Worm (Caenorhabditis elegans) whole organism, L2 larva: ENCODE results near the gene dyrb-1.

Source experiments
- C34F6.9 ChIP-seq: fragments of 150-350 bp; optimal IDR thresholded peaks from 2 replicates; lab custom pipeline; 2014; ENCODE audit warnings: missing biosample characterization, missing genetic modification characterization
- F13H6.1 ChIP-seq: sonication (generic microtip); optimal IDR thresholded peaks from 2 replicates; lab custom pipeline; 2016; ENCODE audit warnings: missing genetic modification characterization, missing compliant biosample characterization
- R02D3.7 ChIP-seq: fragments of 150-350 bp; optimal IDR thresholded peaks from 2 replicates; lab custom pipeline; 2014; ENCODE audit warnings: missing biosample characterization, missing genetic modification characterization
- Y55F3AM.14 ChIP-seq: fragments of 200-800 bp; sonication (Bioruptor generic); optimal IDR thresholded peaks from 2 replicates; lab custom pipeline; 2018; ENCODE audit warnings: mild to moderate bottlenecking, missing genetic modification characterization, missing compliant biosample characterization
- ZK546.5 ChIP-seq: sonication (generic microtip); optimal IDR thresholded peaks from 2 replicates; lab custom pipeline; 2017; ENCODE audit warnings: missing biosample characterization, missing genetic modification characterization
- alr-1 ChIP-seq: fragments of 150-350 bp; optimal IDR thresholded peaks from 2 replicates; lab custom pipeline; 2014; ENCODE audit warnings: missing biosample characterization, missing genetic modification characterization
- ceh-16 ChIP-seq: fragments of 150-350 bp; optimal IDR thresholded peaks from 2 replicates; lab custom pipeline; 2014; ENCODE audit warnings: missing biosample characterization, missing genetic modification characterization
- crh-2 ChIP-seq: sonication (generic microtip); optimal IDR thresholded peaks from 2 replicates; lab custom pipeline; 2017; ENCODE audit warnings: missing biosample characterization, missing genetic modification characterization
- dmd-4 ChIP-seq: sonication (generic microtip); optimal IDR thresholded peaks from 2 replicates; lab custom pipeline; 2017; ENCODE audit warnings: missing biosample characterization, missing genetic modification characterization
- egl-27 ChIP-seq: sonication (generic microtip); optimal IDR thresholded peaks from 3 replicates; lab custom pipeline; 2017; ENCODE audit warnings: missing biosample characterization, missing genetic modification reagents, missing genetic modification characterization
- elt-1 ChIP-seq: fragments of 150-350 bp; optimal IDR thresholded peaks from 2 replicates; lab custom pipeline; 2014; ENCODE audit warnings: missing biosample characterization, missing genetic modification characterization
- elt-3 ChIP-seq: sonication (generic microtip); optimal IDR thresholded peaks from 2 replicates; lab custom pipeline; 2017; ENCODE audit warnings: missing biosample characterization, missing genetic modification characterization
- fos-1 ChIP-seq: fragments of 150-350 bp; optimal IDR thresholded peaks from 2 replicates; lab custom pipeline; 2014; ENCODE audit warnings: missing biosample characterization, missing genetic modification characterization
- lin-13 ChIP-seq: fragments of 150-350 bp; optimal IDR thresholded peaks from 2 replicates; lab custom pipeline; 2014; ENCODE audit warnings: missing biosample characterization, missing genetic modification reagents, missing genetic modification characterization
- lin-39 ChIP-seq: fragments of 150-350 bp; optimal IDR thresholded peaks from 2 replicates; lab custom pipeline; 2014; ENCODE audit warnings: missing biosample characterization, missing genetic modification reagents, missing genetic modification characterization
- lsy-2 ChIP-seq, 2 experiments: fragments of 150-350 bp in 1 of 2; sonication (generic microtip) in 1 of 2; optimal IDR thresholded peaks; 2 replicates each; lab custom pipeline; 2014 to 2017; ENCODE audit warnings: missing biosample characterization in 2 of 2, missing genetic modification characterization in 2 of 2
- mab-5 ChIP-seq: fragments of 150-350 bp; optimal IDR thresholded peaks from 2 replicates; lab custom pipeline; 2014; ENCODE audit warnings: missing biosample characterization, missing genetic modification characterization
- mdl-1 ChIP-seq, 2 experiments: fragments of 150-350 bp in 1 of 2; sonication (generic microtip) in 1 of 2; optimal IDR thresholded peaks; 2 replicates each; lab custom pipeline; 2017; ENCODE audit warnings: missing biosample characterization in 2 of 2, missing genetic modification characterization in 2 of 2
- nhr-10 ChIP-seq: sonication (generic microtip); optimal IDR thresholded peaks from 2 replicates; lab custom pipeline; 2017; ENCODE audit warnings: missing biosample characterization, missing genetic modification characterization
- nhr-11 ChIP-seq: fragments of 150-350 bp; optimal IDR thresholded peaks from 2 replicates; lab custom pipeline; 2014; ENCODE audit warnings: missing biosample characterization, missing genetic modification characterization
- nhr-12 ChIP-seq: fragments of 150-350 bp; optimal IDR thresholded peaks from 2 replicates; lab custom pipeline; 2014; ENCODE audit warnings: missing biosample characterization, missing genetic modification characterization
- nhr-129 ChIP-seq: fragments of 150-350 bp; optimal IDR thresholded peaks from 2 replicates; lab custom pipeline; 2014; ENCODE audit warnings: missing biosample characterization, missing genetic modification characterization
- nhr-23 ChIP-seq: fragments of 150-350 bp; optimal IDR thresholded peaks from 2 replicates; lab custom pipeline; 2014; ENCODE audit warnings: missing biosample characterization, missing genetic modification reagents, missing genetic modification characterization
- nhr-237 ChIP-seq: fragments of 150-350 bp; optimal IDR thresholded peaks from 2 replicates; lab custom pipeline; 2014; ENCODE audit warnings: missing biosample characterization, missing genetic modification characterization
- nhr-25 ChIP-seq: fragments of 150-350 bp; sonication (generic microtip); optimal IDR thresholded peaks from 3 replicates; lab custom pipeline; 2014; ENCODE audit warnings: missing biosample characterization, missing genetic modification characterization
- nhr-77 ChIP-seq: fragments of 150-350 bp; optimal IDR thresholded peaks from 2 replicates; lab custom pipeline; 2014; ENCODE audit warnings: missing biosample characterization, missing genetic modification characterization
- peb-1 ChIP-seq: fragments of 150-350 bp; optimal IDR thresholded peaks from 2 replicates; lab custom pipeline; 2014; ENCODE audit warnings: missing biosample characterization, missing genetic modification characterization
- skn-1 ChIP-seq: sonication (generic microtip); optimal IDR thresholded peaks from 2 replicates; lab custom pipeline; 2017; ENCODE audit warnings: missing biosample characterization, missing genetic modification characterization
- sma-3 ChIP-seq: sonication (generic microtip); optimal IDR thresholded peaks from 2 replicates; lab custom pipeline; 2016; ENCODE audit warnings: missing genetic modification reagents, missing genetic modification characterization, missing compliant biosample characterization
- sma-9 ChIP-seq, 2 experiments: fragments of 150-350 bp in 1 of 2; sonication (generic microtip) in 1 of 2; optimal IDR thresholded peaks; 2 replicates each; lab custom pipeline; 2014 to 2016; ENCODE audit warnings: missing genetic modification characterization in 2 of 2, mild to moderate bottlenecking in 1 of 2, missing biosample characterization in 1 of 2, missing compliant biosample characterization in 1 of 2, missing genetic modification reagents in 1 of 2, moderate library complexity in 1 of 2
- snpc-4 ChIP-seq: fragments of 150-350 bp; optimal IDR thresholded peaks from 2 replicates; lab custom pipeline; 2014; ENCODE audit warnings: missing biosample characterization, missing genetic modification characterization
- unc-39 ChIP-seq: fragments of 150-350 bp; optimal IDR thresholded peaks from 2 replicates; lab custom pipeline; 2014; ENCODE audit warnings: missing biosample characterization, missing genetic modification characterization
- zag-1 ChIP-seq: fragments of 150-350 bp; optimal IDR thresholded peaks from 2 replicates; lab custom pipeline; 2014; ENCODE audit warnings: missing biosample characterization, missing genetic modification characterization
- ztf-1 ChIP-seq: fragments of 200-800 bp; sonication (Bioruptor generic); conservative IDR thresholded peaks from 2 replicates; pipeline ENCODE4 v1.3.6; 2022; ENCODE audit warnings: missing genetic modification characterization, missing compliant biosample characterization
- ztf-11 ChIP-seq: sonication (generic microtip); optimal IDR thresholded peaks from 2 replicates; lab custom pipeline; 2017; ENCODE audit warnings: missing biosample characterization, missing genetic modification characterization
- ztf-4 ChIP-seq: fragments of 150-350 bp; optimal IDR thresholded peaks from 2 replicates; lab custom pipeline; 2014; ENCODE audit warnings: missing biosample characterization, missing genetic modification characterization

dyrb-1 gene

ce11 chrII:9143795-9144194 is 36.9 kb upstream of the dyrb-1 start:
- no peak for TF ChIP-seq C34F6.9 (tag; lab: Kevin White, UChicago)
- TF ChIP-seq ceh-16 (tag; lab: Kevin White, UChicago) = no peak
- no peak for TF ChIP-seq lsy-2 (tag; optimal IDR thresholded peaks at IDR 0.05; lab: Kevin White, UChicago)
- TF ChIP-seq peb-1 = no peak
- TF ChIP-seq nhr-77 (tag; lab: Kevin White, UChicago) = no peak
- TF ChIP-seq lin-39 = no peak
- TF ChIP-seq nhr-23 = no peak
- no peak for TF ChIP-seq alr-1 (tag; lab: Kevin White, UChicago)
- no peak for TF ChIP-seq skn-1 (tag; lab: Kevin White, UChicago)
- TF ChIP-seq ZK546.5 (tag; lab: Kevin White, UChicago) = no peak
- no peak for TF ChIP-seq ztf-11 (tag; lab: Kevin White, UChicago)
- no peak for TF ChIP-seq nhr-10 (tag; lab: Kevin White, UChicago)

- TF ChIP-seq F13H6.1 (tag; lab: Kevin White, UChicago) = no peak
- no peak for TF ChIP-seq lin-13
- no peak for TF ChIP-seq ztf-1
- no peak for TF ChIP-seq nhr-129 (tag; lab: Kevin White, UChicago)
- TF ChIP-seq nhr-10 (tag; lab: Kevin White, UChicago) = no peak
- TF ChIP-seq nhr-11 (tag; lab: Kevin White, UChicago) = no peak
- TF ChIP-seq peb-1 = no peak
- no peak for TF ChIP-seq elt-1 (tag; lab: Kevin White, UChicago)
- TF ChIP-seq lsy-2 (tag; optimal IDR thresholded peaks at IDR 0.05; lab: Kevin White, UChicago) = no peak
- no peak for TF ChIP-seq ztf-4
- no peak for TF ChIP-seq elt-3
- TF ChIP-seq mab-5 (tag; lab: Kevin White, UChicago) = no peak
- TF ChIP-seq snpc-4 = no peak
- no peak for TF ChIP-seq crh-2 (tag; lab: Kevin White, UChicago)
Measured at ce11 chrII:9141110-9141509, 34.2 kb upstream of the dyrb-1 start.

ce11 chrII:9139172-9139700 is 32.3 kb upstream of the dyrb-1 start, which contains the start of gene Y9C2UA.1:
Gene Y9C2UA.1 (plus strand): TSS chrII:9139650.
- no peak for TF ChIP-seq ceh-16 (tag; lab: Kevin White, UChicago)
- TF ChIP-seq unc-39 (tag; lab: Kevin White, UChicago) = no peak

- no peak for TF ChIP-seq R02D3.7 (tag; lab: Kevin White, UChicago)
- TF ChIP-seq egl-27 (tag; lab: Kevin White, UChicago) = no peak
- no peak for TF ChIP-seq nhr-25 (tag; lab: Kevin White, UChicago)
- no peak for TF ChIP-seq sma-3 (GFP tag; lab: Kevin White, UChicago)
- TF ChIP-seq lin-13 = no peak
- TF ChIP-seq Y55F3AM.14 (GFP tag; lab: Kevin White, UChicago) = no peak
- no peak for TF ChIP-seq ZK546.5 (tag; lab: Kevin White, UChicago)
- TF ChIP-seq crh-2 (tag; lab: Kevin White, UChicago) = no peak
- TF ChIP-seq, all 48 proteins: peak for 0
Measured at ce11 chrII:9137803-9138202, 30.9 kb upstream of the dyrb-1 start, which contains the start of gene C16D2.3. Gene C16D2.3 (plus strand): TSS chrII:9138103.

- no peak for TF ChIP-seq mdl-1 (tag; optimal IDR thresholded peaks at IDR 0.05; lab: Kevin White, UChicago)
- TF ChIP-seq egl-27 (tag; lab: Kevin White, UChicago) = no peak
- TF ChIP-seq Y55F3AM.14 (GFP tag; lab: Kevin White, UChicago) = no peak
- TF ChIP-seq ceh-16 (tag; lab: Kevin White, UChicago) = no peak
- TF ChIP-seq nhr-11 (tag; lab: Kevin White, UChicago) = no peak
- no peak for TF ChIP-seq snpc-4
- no peak for TF ChIP-seq zag-1 (tag; lab: Kevin White, UChicago)
- TF ChIP-seq fos-1 (tag; lab: Kevin White, UChicago) = no peak
- no peak for TF ChIP-seq elt-1 (tag; lab: Kevin White, UChicago)
- TF ChIP-seq lin-39 = no peak
- TF ChIP-seq sma-9 (GFP tag; optimal IDR thresholded peaks at IDR 0.05; lab: Kevin White, UChicago) = no peak
- TF ChIP-seq sma-9 (tag; optimal IDR thresholded peaks at IDR 0.05; lab: Kevin White, UChicago) = no peak
- no peak for TF ChIP-seq crh-2 (tag; lab: Kevin White, UChicago)
- no peak for TF ChIP-seq nhr-237 (tag; lab: Kevin White, UChicago)
- TF ChIP-seq nhr-129 (tag; lab: Kevin White, UChicago) = no peak
- TF ChIP-seq mab-5 (tag; lab: Kevin White, UChicago) = no peak
- no peak for TF ChIP-seq lin-13
- no peak for TF ChIP-seq dmd-4
- TF ChIP-seq nhr-12 (tag; lab: Kevin White, UChicago) = no peak
- no peak for TF ChIP-seq sma-3 (GFP tag; lab: Kevin White, UChicago)
Measured at ce11 chrII:9135878-9136277, 28.9 kb upstream of the dyrb-1 start, which contains the start of gene nlp-78. Gene nlp-78 (plus strand): TSS chrII:9136178.
